Worm (Caenorhabditis elegans) whole organism, L4/young adult: ENCODE measurements around the gene C33H5.16.

Source experiments
- W03F9.2 ChIP-seq: fragments of 150-350 bp; optimal IDR thresholded peaks from 2 replicates; lab custom pipeline; 2014; ENCODE audit warnings: missing biosample characterization, missing genetic modification characterization
- dao-5 ChIP-seq: sonication (generic microtip); optimal IDR thresholded peaks from 2 replicates; lab custom pipeline; 2016; ENCODE audit warnings: missing genotype, missing genetic modification characterization, moderate library complexity, missing compliant biosample characterization
- him-1 ChIP-seq: sonication (generic microtip); optimal IDR thresholded peaks from 2 replicates; lab custom pipeline; 2016; ENCODE audit warnings: missing genotype, missing genetic modification reagents, missing genetic modification characterization, missing compliant biosample characterization

DNA sequence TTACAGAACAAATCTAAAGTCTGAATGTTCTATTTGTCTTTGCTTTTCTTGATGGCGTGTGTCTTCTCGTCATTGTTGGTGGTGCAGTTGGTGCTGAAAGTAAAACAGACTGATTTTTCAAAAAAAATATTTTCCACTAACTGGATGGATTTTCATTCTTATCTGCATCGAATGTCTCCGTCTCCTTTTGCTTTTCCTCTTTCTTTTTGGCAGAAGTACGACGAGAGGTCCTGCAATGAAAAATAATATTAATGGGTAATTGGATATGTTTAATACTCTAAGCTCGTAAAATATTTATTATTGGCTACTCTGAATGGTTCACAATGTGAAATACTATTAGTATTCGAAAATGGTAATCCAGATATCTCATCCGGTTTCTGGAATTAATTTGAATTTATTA, 43.0 kb downstream of the C33H5.16 start, which contains the start of gene del-7:
- TF ChIP-seq dao-5 (no peak), W03F9.2 (tag; lab: Kevin White, UChicago) (no peak), him-1 (tag; lab: Kevin White, UChicago) (no peak)
